Worm (Caenorhabditis elegans): ENCODE measurements around the gene C45E5.1.

DNA sequence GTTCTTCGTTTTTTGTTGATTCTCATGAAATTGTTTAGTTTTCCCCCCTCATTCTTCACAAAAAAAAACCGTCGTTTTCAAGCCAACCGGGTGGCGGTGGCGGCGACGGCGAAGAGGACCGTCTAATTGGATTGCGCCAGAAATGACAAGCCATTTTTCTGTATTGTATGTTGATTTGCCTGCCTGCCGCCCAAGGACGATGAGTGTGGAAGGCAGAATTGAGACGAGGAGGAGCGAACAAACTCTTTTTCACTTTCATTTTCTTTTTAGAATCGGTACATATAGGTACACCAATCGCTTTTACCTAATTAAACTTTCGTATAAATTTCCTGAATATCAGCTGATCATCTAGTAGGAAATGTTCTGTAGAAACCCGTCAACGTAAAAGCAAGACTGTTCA is 42.6 kb upstream of the C45E5.1 start:
- TF ChIP-seq hnd-1 (tag; optimal IDR thresholded peaks at IDR 0.05) (no peak), ama-1 (optimal IDR thresholded peaks at IDR 0.05) (no peak), tbx-11 (GFP tag; IDR thresholded peaks at IDR 0.05) (no peak), tra-4 (tag; optimal IDR thresholded peaks at IDR 0.05) (no peak), ets-7 (tag; optimal IDR thresholded peaks at IDR 0.05) (no peak), hmbx-1 (tag; optimal IDR thresholded peaks at IDR 0.05) (no peak), flt-1 (GFP tag; IDR thresholded peaks at IDR 0.05) (no peak), tbx-37 (GFP tag; conservative IDR thresholded peaks at IDR 0.05) (no peak), F13C5.2 (tag; optimal IDR thresholded peaks at IDR 0.05) (no peak), ceh-36 (tag; optimal IDR thresholded peaks at IDR 0.05) (no peak)
